Worm (Caenorhabditis elegans): ENCODE measurements around the gene H23L24.4.

- TF ChIP-seq C08G9.2 (tag; optimal IDR thresholded peaks at IDR 0.05): no peak
- TF ChIP-seq Y22D7AL.16 (tag; optimal IDR thresholded peaks at IDR 0.05): no peak
- TF ChIP-seq syd-9 (tag; optimal IDR thresholded peaks at IDR 0.05): no peak
- TF ChIP-seq zip-5 (tag; optimal IDR thresholded peaks at IDR 0.05): no peak
- no peak for TF ChIP-seq unc-3 (GFP tag; conservative IDR thresholded peaks at IDR 0.05)
- no peak for TF ChIP-seq unc-3 (tag; optimal IDR thresholded peaks at IDR 0.05)
- TF ChIP-seq ceh-31 (tag; optimal IDR thresholded peaks at IDR 0.05): no peak
- no peak for TF ChIP-seq fax-1 (tag; optimal IDR thresholded peaks at IDR 0.05)
- TF ChIP-seq elt-2 (tag; optimal IDR thresholded peaks at IDR 0.05): no peak
Measured at ce11 chrIV:8754146-8754545, 48.7 kb upstream of the H23L24.4 start.
